Fruit fly (Drosophila melanogaster) S2 (cell line): ENCODE measurements around the gene ich.

ENCODE experiments used
- CG8478 ChIP-seq: fragments of >200 bp; optimal IDR thresholded peaks from 2 replicates; lab custom pipeline; 2018
- CTCF ChIP-seq, 2 experiments: fragments of >200 bp; optimal IDR thresholded peaks; 2 replicates each; lab custom pipeline; 2018

dm6 chr3R:8945502-8946324, 17.1 kb downstream of the ich start:
- TF ChIP-seq CG8478 (lab: Kevin White, UChicago) (no peak), CTCF (optimal IDR thresholded peaks at IDR 0.05; lab: Kevin White, UChicago) (no peak)
